Fruit fly (Drosophila melanogaster) whole organism, prepupa: ENCODE results near the gene CG3168.

Experiments
- CG16779 ChIP-seq: fragments of 200-800 bp; sonication (Bioruptor generic); optimal IDR thresholded peaks from 3 replicates; lab custom pipeline; 2017; ENCODE audit warnings: missing biosample characterization, mild to moderate bottlenecking, missing genetic modification characterization
- CG31627 ChIP-seq: fragments of 200-800 bp; sonication (Bioruptor generic); optimal IDR thresholded peaks from 3 replicates; lab custom pipeline; 2016; ENCODE audit warnings: missing biosample characterization, missing genetic modification characterization
- CG3919 ChIP-seq: fragments of 200-800 bp; sonication (Bioruptor generic); optimal IDR thresholded peaks from 3 replicates; lab custom pipeline; 2016; ENCODE audit warnings: missing biosample characterization, missing genetic modification characterization
- CG4318 ChIP-seq: fragments of 200-800 bp; sonication (Bioruptor generic); optimal IDR thresholded peaks from 3 replicates; lab custom pipeline; 2017; ENCODE audit warnings: missing biosample characterization, mild to moderate bottlenecking, missing genetic modification characterization
- CG6854 ChIP-seq: fragments of 200-800 bp; sonication (Bioruptor generic); optimal IDR thresholded peaks from 2 replicates; lab custom pipeline; 2017; ENCODE audit warnings: missing biosample characterization, mild to moderate bottlenecking, missing genetic modification characterization
- CG8319 ChIP-seq: fragments of 200-800 bp; sonication (Bioruptor generic); optimal IDR thresholded peaks from 3 replicates; lab custom pipeline; 2016; ENCODE audit warnings: missing biosample characterization, missing genetic modification characterization
- Hr4 ChIP-seq: fragments of 200-800 bp; sonication (Bioruptor generic); optimal IDR thresholded peaks from 3 replicates; lab custom pipeline; 2016; ENCODE audit warnings: missing biosample characterization, missing genetic modification characterization
- OdsH ChIP-seq: fragments of 200-800 bp; sonication (Bioruptor generic); optimal IDR thresholded peaks from 3 replicates; lab custom pipeline; 2016; ENCODE audit warnings: missing biosample characterization, missing genetic modification characterization
- Smox ChIP-seq: fragments of 200-800 bp; sonication (Bioruptor generic); optimal IDR thresholded peaks from 3 replicates; lab custom pipeline; 2016; ENCODE audit warnings: missing biosample characterization, missing genetic modification characterization
- Sox102F ChIP-seq: fragments of 200-800 bp; sonication (Bioruptor generic); optimal IDR thresholded peaks from 2 replicates; lab custom pipeline; 2016; ENCODE audit warnings: missing biosample characterization, mild to moderate bottlenecking, missing genetic modification characterization
- net ChIP-seq: fragments of 200-800 bp; sonication (Bioruptor generic); optimal IDR thresholded peaks from 3 replicates; lab custom pipeline; 2016; ENCODE audit warnings: missing biosample characterization, missing genetic modification characterization
- pdm3 ChIP-seq: fragments of 200-800 bp; sonication (Bioruptor generic); optimal IDR thresholded peaks from 3 replicates; lab custom pipeline; 2016; ENCODE audit warnings: missing biosample characterization, missing genetic modification characterization
- ss ChIP-seq, 2 experiments: fragments of 200-800 bp; sonication (Bioruptor generic); optimal IDR thresholded peaks; 2 replicates in 1 of 2; 3 replicates in 1 of 2; lab custom pipeline; 2017 to 2018; ENCODE audit warnings: mild to moderate bottlenecking in 2 of 2, missing biosample characterization in 2 of 2, missing genetic modification characterization in 2 of 2, moderate library complexity in 1 of 2
- svp ChIP-seq: fragments of 200-800 bp; sonication (Bioruptor generic); peaks from one replicate; lab custom pipeline; 2016; ENCODE audit warnings: missing biosample characterization, missing genetic modification characterization

DNA sequence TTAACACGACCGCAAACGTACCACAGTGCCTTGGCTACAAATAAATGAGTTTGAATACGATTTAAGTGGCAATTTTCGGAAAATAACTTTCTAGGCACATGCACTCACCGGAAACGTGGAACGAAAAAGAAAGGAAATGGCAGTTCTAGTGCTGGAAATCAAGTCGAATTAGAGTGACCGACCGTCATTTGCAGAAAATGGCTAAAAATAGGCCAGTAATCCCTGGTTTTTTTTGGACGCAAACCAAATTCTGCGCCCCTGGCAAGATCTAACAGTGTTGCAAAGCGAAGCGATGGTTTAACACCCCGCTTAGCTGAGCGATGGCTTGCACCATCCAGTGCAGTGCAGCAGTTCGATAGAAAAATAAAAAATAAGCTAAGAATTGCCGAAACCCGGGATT is 4.3 kb upstream of the CG3168 start, which contains the start of gene RpL17:
- peak; percentile 82 for TF ChIP-seq CG16779 (tag; lab: Kevin White, UChicago)
- peak; percentile 88 for TF ChIP-seq CG6854 (GFP tag; lab: Kevin White, UChicago)
- TF ChIP-seq CG8319 (GFP tag; lab: Kevin White, UChicago), result peak; percentile 50
- peak; percentile 82 for TF ChIP-seq svp
- TF ChIP-seq Hr4 (GFP tag; lab: Kevin White, UChicago), result peak; percentile 29
- peak; percentile 80 for TF ChIP-seq CG31627 (GFP tag; lab: Kevin White, UChicago)
- TF ChIP-seq CG4318 (GFP tag; lab: Kevin White, UChicago), result no peak
- peak; percentile 59 to 82 for TF ChIP-seq ss (GFP tag; optimal IDR thresholded peaks at IDR 0.05; lab: Kevin White, UChicago)
- peak; percentile 74 for TF ChIP-seq net (GFP tag; lab: Kevin White, UChicago)
- peak; percentile 69 for TF ChIP-seq OdsH (GFP tag; lab: Kevin White, UChicago)
- TF ChIP-seq Smox (GFP tag; lab: Kevin White, UChicago), result peak; percentile 73
- TF ChIP-seq Sox102F (GFP tag; lab: Kevin White, UChicago), result peak; percentile 83
- peak; percentile 75 for TF ChIP-seq pdm3
- TF ChIP-seq CG3919 (GFP tag; lab: Kevin White, UChicago), result peak; percentile 70
